Worm (Caenorhabditis elegans) whole organism, L1 larva: Measurements from ENCODE around the gene arl-1.

Source experiments
- F16B12.6 ChIP-seq: fragments of 150-350 bp; optimal IDR thresholded peaks from 2 replicates; lab custom pipeline; 2014; ENCODE audit warnings: missing biosample characterization, missing genetic modification characterization
- Y116A8C.19 ChIP-seq: sonication (generic microtip); optimal IDR thresholded peaks from 2 replicates; lab custom pipeline; 2016; ENCODE audit warnings: missing compliant biosample characterization, missing genetic modification characterization, borderline replicate concordance
- aha-1 ChIP-seq: fragments of 150-350 bp; optimal IDR thresholded peaks from 2 replicates; lab custom pipeline; 2014; ENCODE audit warnings: missing biosample characterization, missing genetic modification characterization
- alr-1 ChIP-seq: fragments of 200-800 bp; sonication (Bioruptor generic); optimal IDR thresholded peaks from 2 replicates; lab custom pipeline; 2018; ENCODE audit warnings: borderline replicate concordance, mild to moderate bottlenecking, missing genetic modification characterization, missing compliant biosample characterization
- blmp-1 ChIP-seq: fragments of 150-350 bp; optimal IDR thresholded peaks from 2 replicates; lab custom pipeline; 2014; ENCODE audit warnings: missing biosample characterization, missing genetic modification characterization
- ceh-63 ChIP-seq: fragments of 200-800 bp; sonication (Bioruptor generic); optimal IDR thresholded peaks from 2 replicates; lab custom pipeline; 2018; ENCODE audit warnings: mild to moderate bottlenecking, missing genetic modification characterization, missing compliant biosample characterization
- ceh-8 ChIP-seq: fragments of 200-800 bp; sonication (Bioruptor generic); optimal IDR thresholded peaks from 2 replicates; lab custom pipeline; 2018; ENCODE audit warnings: mild to moderate bottlenecking, missing genetic modification characterization, moderate library complexity, missing compliant biosample characterization
- ceh-82 ChIP-seq, 3 experiments: fragments of 150-350 bp in 1 of 3; sonication (generic microtip) in 2 of 3; optimal IDR thresholded peaks; 2 replicates each; lab custom pipeline; 2014 to 2017; ENCODE audit warnings: missing biosample characterization in 3 of 3, missing genetic modification characterization in 3 of 3
- ceh-90 ChIP-seq: sonication (generic microtip); optimal IDR thresholded peaks from 2 replicates; lab custom pipeline; 2016; ENCODE audit warnings: missing genetic modification characterization, missing compliant biosample characterization
- ces-1 ChIP-seq: fragments of 150-350 bp; optimal IDR thresholded peaks from 2 replicates; lab custom pipeline; 2014; ENCODE audit warnings: missing biosample characterization, missing genetic modification reagents, missing genetic modification characterization
- dpl-1 ChIP-seq, 3 experiments: fragments of 150-350 bp in 2 of 3; sonication (generic microtip) in 1 of 3; optimal IDR thresholded peaks; 2 replicates each; lab custom pipeline; 2014 to 2017; ENCODE audit warnings: missing biosample characterization in 3 of 3, missing genetic modification characterization in 3 of 3, missing genetic modification reagents in 3 of 3
- dsc-1 ChIP-seq: sonication (generic microtip); optimal IDR thresholded peaks from 2 replicates; lab custom pipeline; 2016; ENCODE audit warnings: mild to moderate bottlenecking, missing genetic modification characterization, missing compliant biosample characterization
- efl-1 ChIP-seq, 4 experiments: fragments of 150-350 bp; optimal IDR thresholded peaks in 3 of 4; peaks in 1 of 4; 1 replicate in 1 of 4; 2 replicates in 3 of 4; lab custom pipeline; 2014; ENCODE audit warnings: missing biosample characterization in 2 of 4, missing genetic modification characterization in 2 of 4, missing genetic modification reagents in 2 of 4
- egl-27 ChIP-seq, 2 experiments: fragments of 150-350 bp in 1 of 2; sonication (generic microtip); optimal IDR thresholded peaks; 3 replicates each; lab custom pipeline; 2017 to 2018; ENCODE audit warnings: missing biosample characterization in 2 of 2, missing genetic modification characterization in 2 of 2, missing genetic modification reagents in 2 of 2
- elt-2 ChIP-seq: sonication (generic microtip); optimal IDR thresholded peaks from 2 replicates; lab custom pipeline; 2016; ENCODE audit warnings: missing genetic modification characterization, mild to moderate bottlenecking, inconsistent platforms, missing compliant biosample characterization, missing genetic modification reagents
- elt-3 ChIP-seq, 6 experiments: fragments of 150-350 bp in 1 of 6; sonication (generic microtip); optimal IDR thresholded peaks; 2 replicates each; lab custom pipeline; 2017 to 2018; ENCODE audit warnings: missing biosample characterization in 6 of 6, missing genetic modification characterization in 6 of 6, inconsistent platforms in 1 of 6
- ets-5 ChIP-seq: fragments of 200-800 bp; sonication (Bioruptor generic); IDR thresholded peaks from 2 replicates; pipeline ENCODE4 v1.3.6; 2022; ENCODE audit warnings: missing genetic modification characterization, missing compliant biosample characterization
- fkh-10 ChIP-seq: sonication (generic microtip); optimal IDR thresholded peaks from 2 replicates; lab custom pipeline; 2017; ENCODE audit warnings: missing biosample characterization, missing genetic modification reagents, missing genetic modification characterization
- fkh-4 ChIP-seq: sonication (generic microtip); optimal IDR thresholded peaks from 2 replicates; lab custom pipeline; 2016; ENCODE audit warnings: missing compliant biosample characterization, missing genetic modification characterization, borderline replicate concordance
- fos-1 ChIP-seq: fragments of 150-350 bp; optimal IDR thresholded peaks from 2 replicates; lab custom pipeline; 2014; ENCODE audit warnings: missing biosample characterization, missing genetic modification characterization
- grh-1 ChIP-seq: fragments of 200-800 bp; sonication (Bioruptor generic); IDR thresholded peaks from 2 replicates; pipeline ENCODE4 v1.3.6; 2022; ENCODE audit warnings: missing genetic modification reagents, missing genetic modification characterization, missing compliant biosample characterization
- hlh-17 ChIP-seq: fragments of 200-800 bp; sonication (Bioruptor generic); optimal IDR thresholded peaks from 2 replicates; lab custom pipeline; 2018; ENCODE audit warnings: missing genetic modification characterization, mild to moderate bottlenecking, missing compliant biosample characterization, moderate library complexity, borderline replicate concordance
- hpl-2 ChIP-seq: fragments of 150-350 bp; optimal IDR thresholded peaks from 2 replicates; lab custom pipeline; 2014; ENCODE audit warnings: missing biosample characterization, missing genetic modification reagents, missing genetic modification characterization
- irx-1 ChIP-seq: sonication (generic microtip); optimal IDR thresholded peaks from 2 replicates; lab custom pipeline; 2016; ENCODE audit warnings: missing genetic modification characterization, missing compliant biosample characterization
- lin-13 ChIP-seq: fragments of 150-350 bp; optimal IDR thresholded peaks from 2 replicates; lab custom pipeline; 2014; ENCODE audit warnings: missing biosample characterization, missing genetic modification reagents, missing genetic modification characterization
- lin-15B ChIP-seq: fragments of 150-350 bp; sonication (generic microtip); optimal IDR thresholded peaks from 3 replicates; lab custom pipeline; 2014; ENCODE audit warnings: missing biosample characterization, missing genetic modification characterization
- lin-39 ChIP-seq: fragments of 150-350 bp; optimal IDR thresholded peaks from 2 replicates; lab custom pipeline; 2014; ENCODE audit warnings: missing biosample characterization, missing genetic modification reagents, missing genetic modification characterization
- mef-2 ChIP-seq: fragments of 150-350 bp; optimal IDR thresholded peaks from 2 replicates; lab custom pipeline; 2014; ENCODE audit warnings: missing biosample characterization, missing genetic modification characterization
- nhr-12 ChIP-seq: sonication (generic microtip); optimal IDR thresholded peaks from 2 replicates; lab custom pipeline; 2017; ENCODE audit warnings: missing biosample characterization, missing genetic modification characterization
- nhr-19 ChIP-seq: fragments of 200-800 bp; sonication (Bioruptor generic); conservative IDR thresholded peaks from 2 replicates; pipeline ENCODE4 v1.3.6; 2022; ENCODE audit warnings: missing genetic modification characterization, missing compliant biosample characterization
- nhr-237 ChIP-seq: fragments of 150-350 bp; optimal IDR thresholded peaks from 2 replicates; lab custom pipeline; 2014; ENCODE audit warnings: missing biosample characterization, missing genetic modification characterization
- nhr-28 ChIP-seq: fragments of 150-350 bp; optimal IDR thresholded peaks from 2 replicates; lab custom pipeline; 2014; ENCODE audit warnings: missing biosample characterization, missing genetic modification characterization
- nhr-71 ChIP-seq: sonication (generic microtip); optimal IDR thresholded peaks from 2 replicates; lab custom pipeline; 2016; ENCODE audit warnings: mild to moderate bottlenecking, missing genetic modification characterization, moderate library complexity, missing compliant biosample characterization
- nhr-76 ChIP-seq: sonication (generic microtip); optimal IDR thresholded peaks from 2 replicates; lab custom pipeline; 2017; ENCODE audit warnings: missing biosample characterization, missing genetic modification characterization
- nhr-77 ChIP-seq: fragments of 150-350 bp; optimal IDR thresholded peaks from 2 replicates; lab custom pipeline; 2014; ENCODE audit warnings: missing biosample characterization, missing genetic modification characterization
- nhr-84 ChIP-seq: sonication (generic microtip); optimal IDR thresholded peaks from 2 replicates; lab custom pipeline; 2017; ENCODE audit warnings: missing biosample characterization, missing genetic modification characterization
- pag-3 ChIP-seq: sonication (generic microtip); optimal IDR thresholded peaks from 2 replicates; lab custom pipeline; 2017; ENCODE audit warnings: missing genetic modification characterization, mild to moderate bottlenecking, missing compliant biosample characterization, antibody characterized with exemption, borderline replicate concordance; ENCODE audit not compliant: insufficient read depth
- pqm-1 ChIP-seq: sonication (generic microtip); optimal IDR thresholded peaks from 3 replicates; lab custom pipeline; 2017; ENCODE audit warnings: missing biosample characterization, missing genetic modification characterization
- rnt-1 ChIP-seq: sonication (generic microtip); optimal IDR thresholded peaks from 2 replicates; lab custom pipeline; 2016; ENCODE audit warnings: mild to moderate bottlenecking, missing genetic modification characterization, moderate library complexity, missing compliant biosample characterization
- skn-1 ChIP-seq: fragments of 150-350 bp; optimal IDR thresholded peaks from 2 replicates; lab custom pipeline; 2014; ENCODE audit warnings: missing biosample characterization, missing genetic modification characterization
- snu-23 ChIP-seq: sonication (generic microtip); optimal IDR thresholded peaks from 2 replicates; lab custom pipeline; 2016; ENCODE audit warnings: missing genetic modification characterization, missing compliant biosample characterization
- sptf-1 ChIP-seq: fragments of 150-350 bp; optimal IDR thresholded peaks from 2 replicates; lab custom pipeline; 2014; ENCODE audit warnings: missing biosample characterization, missing genetic modification characterization
- sup-37 ChIP-seq: fragments of 200-800 bp; sonication (Bioruptor generic); optimal IDR thresholded peaks from 2 replicates; lab custom pipeline; 2018; ENCODE audit warnings: mild to moderate bottlenecking, missing genetic modification characterization, missing compliant biosample characterization
- unc-30 ChIP-seq: sonication (generic microtip); optimal IDR thresholded peaks from 2 replicates; lab custom pipeline; 2017; ENCODE audit warnings: missing biosample characterization, missing genetic modification characterization
- unc-62 ChIP-seq: fragments of 150-350 bp; optimal IDR thresholded peaks from 2 replicates; lab custom pipeline; 2014; ENCODE audit warnings: missing biosample characterization, missing genetic modification reagents, missing genetic modification characterization
- vab-15 ChIP-seq: sonication (generic microtip); optimal IDR thresholded peaks from 2 replicates; lab custom pipeline; 2017; ENCODE audit warnings: missing genotype, mild to moderate bottlenecking, missing genetic modification characterization, missing compliant biosample characterization
- zip-4 ChIP-seq: fragments of 200-800 bp; sonication (Bioruptor generic); optimal IDR thresholded peaks from 2 replicates; lab custom pipeline; 2018; ENCODE audit warnings: mild to moderate bottlenecking, missing genetic modification characterization, moderate library complexity, missing compliant biosample characterization

arl-1 gene

ce11 chrII:8566806-8567266 is 15.0 kb upstream of the arl-1 start, which contains the start of gene F54C9.3 (continued):
- TF ChIP-seq unc-30 (no peak), lin-13 (GFP tag; lab: Kevin White, UChicago) (no peak), rnt-1 (tag; lab: Kevin White, UChicago) (no peak), ets-5 (no peak), ceh-90 (tag; lab: Kevin White, UChicago) (no peak), nhr-84 (tag; lab: Kevin White, UChicago) (no peak), elt-2 (tag; lab: Kevin White, UChicago) (peak; percentile 85), sup-37 (GFP tag; lab: Kevin White, UChicago) (no peak), irx-1 (no peak), hpl-2 (no peak), zip-4 (GFP tag; lab: Kevin White, UChicago) (no peak), ceh-8 (GFP tag; lab: Kevin White, UChicago) (no peak), fkh-4 (tag; lab: Kevin White, UChicago) (no peak), fos-1 (tag; lab: Kevin White, UChicago) (no peak), ces-1 (GFP tag; lab: Kevin White, UChicago) (no peak), grh-1 (no peak), dsc-1 (tag; lab: Kevin White, UChicago) (no peak), elt-3 (tag; optimal IDR thresholded peaks at IDR 0.05; lab: Kevin White, UChicago) (no peak), sptf-1 (no peak), ceh-63 (no peak), nhr-71 (no peak), alr-1 (tag; lab: Kevin White, UChicago) (no peak), snu-23 (GFP tag; lab: Kevin White, UChicago) (no peak), egl-27 (tag; optimal IDR thresholded peaks at IDR 0.05; lab: Kevin White, UChicago) (no peak), nhr-76 (no peak), aha-1 (tag; lab: Kevin White, UChicago) (no peak), F16B12.6 (tag; lab: Kevin White, UChicago) (no peak), blmp-1 (tag; lab: Kevin White, UChicago) (no peak), Y116A8C.19 (tag; lab: Kevin White, UChicago) (no peak), nhr-237 (tag; lab: Kevin White, UChicago) (no peak), skn-1 (tag; lab: Kevin White, UChicago) (no peak), lin-39 (tag; lab: Kevin White, UChicago) (no peak), nhr-12 (no peak)

ce11 chrII:8568234-8568969 is 13.4 kb upstream of the arl-1 start:
- TF ChIP-seq nhr-28 (tag; lab: Kevin White, UChicago) (no peak), lin-15B (no peak), zip-4 (GFP tag; lab: Kevin White, UChicago) (no peak), pqm-1 (tag; lab: Kevin White, UChicago) (no peak), grh-1 (no peak), efl-1 (optimal IDR thresholded peaks at IDR 0.05; lab: Kevin White, UChicago) (no peak), efl-1 (GFP tag; optimal IDR thresholded peaks at IDR 0.05 in 1 of 2; lab: Kevin White, UChicago) (no peak), ceh-82 (tag; optimal IDR thresholded peaks at IDR 0.05; lab: Kevin White, UChicago) (no peak), mef-2 (tag; lab: Kevin White, UChicago) (no peak), dpl-1 (GFP tag; optimal IDR thresholded peaks at IDR 0.05; lab: Kevin White, UChicago) (no peak), hlh-17 (GFP tag; lab: Kevin White, UChicago) (no peak), unc-62 (no peak), ets-5 (no peak), nhr-12 (no peak), fkh-10 (GFP tag; lab: Kevin White, UChicago) (no peak), nhr-84 (tag; lab: Kevin White, UChicago) (no peak), pag-3 (tag; lab: Kevin White, UChicago) (no peak), nhr-77 (tag; lab: Kevin White, UChicago) (no peak), vab-15 (tag; lab: Kevin White, UChicago) (no peak), nhr-19 (GFP tag; lab: Robert Waterston, UW) (no peak)
